Worm (Caenorhabditis elegans): ENCODE measurements around the gene cpg-2.

Gene cpg-2

DNA sequence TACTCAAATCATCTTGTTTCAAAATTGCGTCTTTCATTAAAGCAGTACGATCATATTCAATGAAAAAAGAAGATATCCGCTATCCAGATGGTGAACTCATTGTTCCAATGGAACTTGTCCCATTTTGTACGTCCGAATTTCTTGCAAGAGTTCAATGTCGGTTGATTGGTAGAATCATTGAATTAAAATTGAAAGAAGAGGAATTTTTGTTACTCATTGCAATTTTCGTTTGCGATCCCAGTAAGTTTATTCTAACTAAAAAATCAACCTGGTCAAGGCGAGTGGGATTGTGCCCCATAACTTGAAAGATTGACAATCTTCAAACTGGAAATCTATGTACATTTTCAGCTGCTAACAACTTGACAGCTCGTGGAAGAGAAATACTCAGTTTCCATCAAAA lies 7.3 kb downstream of the cpg-2 start:
- TF ChIP-seq F57C9.4 (tag; optimal IDR thresholded peaks at IDR 0.05) (no peak), F55B11.4 (tag; optimal IDR thresholded peaks at IDR 0.05; ENCODE audit: borderline replicate concordance, insufficient read depth) (no peak), lsl-1 (GFP tag; optimal IDR thresholded peaks at IDR 0.05) (no peak), hsf-1 (GFP tag; IDR thresholded peaks at IDR 0.05) (no peak), lin-35 (GFP tag; optimal IDR thresholded peaks at IDR 0.05) (no peak), ztf-18 (tag; optimal IDR thresholded peaks at IDR 0.05) (no peak), F22D6.2 (tag; optimal IDR thresholded peaks at IDR 0.05) (no peak), xnd-1 (tag; optimal IDR thresholded peaks at IDR 0.05) (no peak), F23B12.7 (tag; optimal IDR thresholded peaks at IDR 0.05; ENCODE audit: insufficient read depth) (no peak), K12H6.12 (tag; optimal IDR thresholded peaks at IDR 0.05) (no peak), mcd-1 (GFP tag; IDR thresholded peaks at IDR 0.05) (no peak), tlf-1 (GFP tag; optimal IDR thresholded peaks at IDR 0.05) (no peak), ztf-28 (GFP tag; IDR thresholded peaks at IDR 0.05) (no peak), ekl-4 (GFP tag; IDR thresholded peaks at IDR 0.05) (no peak)

- TF ChIP-seq attf-3 (GFP tag; conservative IDR thresholded peaks at IDR 0.05) (no peak), F52B5.7 (tag; optimal IDR thresholded peaks at IDR 0.05) (no peak), bed-1 (GFP tag; IDR thresholded peaks at IDR 0.05) (no peak), B0019.2 (GFP tag; conservative IDR thresholded peaks at IDR 0.05) (no peak), zfh-2 (GFP tag; conservative IDR thresholded peaks at IDR 0.05) (no peak), aptf-2 (GFP tag; conservative IDR thresholded peaks at IDR 0.05) (no peak), nfya-2 (GFP tag; IDR thresholded peaks at IDR 0.05) (no peak), sdz-38 (tag; optimal IDR thresholded peaks at IDR 0.05) (no peak), Y95B8A.8 (GFP tag; IDR thresholded peaks at IDR 0.05) (no peak)
Measured at ce11 chrIII:7095156-7095555, 8.6 kb downstream of the cpg-2 start, which contains the start of gene nhr-9. nhr-9 (plus strand) TSS chrIII:7095462.

ce11 chrIII:7091042-7091441 lies 12.7 kb downstream of the cpg-2 start, which contains the start of gene ZK418.2:
ZK418.2 (plus strand) TSS chrIII:7091342.
- no peak for TF ChIP-seq lsy-27 (tag; optimal IDR thresholded peaks at IDR 0.05; ENCODE audit: borderline replicate concordance, insufficient read depth)
- no peak for TF ChIP-seq mes-4 (tag; optimal IDR thresholded peaks at IDR 0.05)
- no peak for TF ChIP-seq hmg-1.2 (GFP tag; IDR thresholded peaks at IDR 0.05)
- TF ChIP-seq sdz-38 (tag; optimal IDR thresholded peaks at IDR 0.05) = no peak
- TF ChIP-seq madf-10 (tag; optimal IDR thresholded peaks at IDR 0.05) = no peak
- no peak for TF ChIP-seq tbx-9 (tag; optimal IDR thresholded peaks at IDR 0.05; ENCODE audit: borderline replicate concordance)
- no peak for TF ChIP-seq ekl-4 (GFP tag; IDR thresholded peaks at IDR 0.05)
- TF ChIP-seq T07F8.4 (tag; optimal IDR thresholded peaks at IDR 0.05) = no peak
- TF ChIP-seq F55B11.4 (tag; optimal IDR thresholded peaks at IDR 0.05; ENCODE audit: borderline replicate concordance, insufficient read depth) = no peak
- TF ChIP-seq bed-2 (GFP tag; IDR thresholded peaks at IDR 0.05) = no peak
- TF ChIP-seq cebp-1 (GFP tag; IDR thresholded peaks at IDR 0.05) = no peak
- TF ChIP-seq cebp-1 (tag; optimal IDR thresholded peaks at IDR 0.05) = no peak
- TF ChIP-seq unc-62 (GFP tag; optimal IDR thresholded peaks at IDR 0.05) = no peak

DNA sequence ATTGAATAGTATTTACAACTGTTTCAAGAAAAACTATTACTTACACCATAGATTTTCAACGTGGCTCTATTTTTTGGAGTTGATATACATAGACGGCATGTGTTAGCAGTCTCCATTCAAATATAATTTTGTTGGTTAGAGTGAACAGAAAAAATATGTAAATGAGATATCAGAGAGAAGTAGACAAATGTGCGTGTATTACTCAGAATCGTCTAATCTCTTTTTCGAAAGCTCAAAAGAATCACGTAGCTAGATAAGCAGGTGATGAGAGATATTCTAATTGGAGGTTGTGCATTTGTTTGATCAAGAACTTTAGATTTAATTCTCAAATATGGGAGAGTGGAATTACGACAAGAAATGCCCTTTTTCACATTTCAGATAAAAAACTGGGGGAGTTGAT lies 13.2 kb downstream of the cpg-2 start, which contains the start of gene ZK418.10:
TSS of gene ZK418.10 (minus strand) at position 148 of the 400 bp plus-strand sequence.
- TF ChIP-seq athp-1 (tag; optimal IDR thresholded peaks at IDR 0.05) (no peak), lsy-27 (tag; optimal IDR thresholded peaks at IDR 0.05; ENCODE audit: borderline replicate concordance, insufficient read depth) (no peak), sptf-2 (GFP tag; optimal IDR thresholded peaks at IDR 0.05) (no peak), B0261.1 (tag; optimal IDR thresholded peaks at IDR 0.05) (no peak), tbp1 (GFP tag; optimal IDR thresholded peaks at IDR 0.05) (no peak), madf-6 (GFP tag; IDR thresholded peaks at IDR 0.05) (no peak), tlf-1 (GFP tag; optimal IDR thresholded peaks at IDR 0.05) (no peak), nfya-2 (GFP tag; IDR thresholded peaks at IDR 0.05) (no peak), rec-8 (tag; optimal IDR thresholded peaks at IDR 0.05) (no peak), snpc-4 (GFP tag; optimal IDR thresholded peaks at IDR 0.05) (no peak), snpc-4 (tag; optimal IDR thresholded peaks at IDR 0.05) (no peak), repo-1 (tag; optimal IDR thresholded peaks at IDR 0.05) (no peak), lin-54 (GFP tag; optimal IDR thresholded peaks at IDR 0.05) (no peak), lin-26 (GFP tag; IDR thresholded peaks at IDR 0.05) (no peak), F57A8.1 (GFP tag; optimal IDR thresholded peaks at IDR 0.05) (no peak)
